Fruit fly (Drosophila melanogaster) whole organism, embryonic: Measurements from ENCODE around the gene Ifrd1.

Source experiments
- ATbp ChIP-seq: fragments of 200-800 bp; sonication (Bioruptor generic); optimal IDR thresholded peaks from 2 replicates; lab custom pipeline; 2017; ENCODE audit warnings: missing biosample characterization, mild to moderate bottlenecking, missing genetic modification characterization, missing genetic modification reagents
- Abd-B ChIP-seq: fragments of 200-800 bp; sonication (Bioruptor generic); optimal IDR thresholded peaks from 2 replicates; lab custom pipeline; 2018; ENCODE audit warnings: missing biosample characterization, mild to moderate bottlenecking, missing genetic modification characterization, moderate library complexity
- Awh ChIP-seq: fragments of 200-800 bp; sonication (Bioruptor generic); IDR thresholded peaks from 2 replicates; pipeline ENCODE4, ENCODE4 v1.3.6; 2022; ENCODE audit warnings: missing biosample characterization, missing genetic modification characterization
- C15 ChIP-seq: fragments of 200-800 bp; sonication (Bioruptor generic); IDR thresholded peaks from 3 replicates; pipeline ENCODE4 v1.3.6; 2022; ENCODE audit warnings: missing biosample characterization, missing genetic modification characterization
- CG10565 ChIP-seq: fragments of 200-800 bp; sonication (Bioruptor generic); optimal IDR thresholded peaks from 3 replicates; lab custom pipeline; 2016; ENCODE audit warnings: missing biosample characterization, mild to moderate bottlenecking, missing genetic modification characterization
- CG12219 ChIP-seq: fragments of 200-800 bp; sonication (Bioruptor generic); optimal IDR thresholded peaks from 3 replicates; lab custom pipeline; 2018; ENCODE audit warnings: missing biosample characterization, mild to moderate bottlenecking, missing genetic modification characterization
- CG13287 ChIP-seq: fragments of 200-800 bp; sonication (Bioruptor generic); IDR thresholded peaks from 2 replicates; pipeline ENCODE4 v1.3.6; 2022; ENCODE audit warnings: missing biosample characterization, missing genetic modification characterization; ENCODE audit not compliant: partially characterized antibody
- CG14014 ChIP-seq: fragments of 200-800 bp; sonication (Bioruptor generic); IDR thresholded peaks from 2 replicates; pipeline ENCODE4 v1.3.6; 2022; ENCODE audit warnings: missing biosample characterization, missing genetic modification characterization
- CG14710 ChIP-seq: fragments of 200-800 bp; sonication (Bioruptor generic); optimal IDR thresholded peaks from 3 replicates; lab custom pipeline; 2019; ENCODE audit warnings: missing biosample characterization, mild to moderate bottlenecking, missing genetic modification characterization, moderate library complexity
- CG15696 ChIP-seq: fragments of 200-800 bp; sonication (Bioruptor generic); optimal IDR thresholded peaks from 2 replicates; lab custom pipeline; 2019; ENCODE audit warnings: missing biosample characterization, mild to moderate bottlenecking, missing genetic modification characterization, moderate library complexity
- CG1603 ChIP-seq: fragments of 200-800 bp; sonication (Bioruptor generic); optimal IDR thresholded peaks from 2 replicates; lab custom pipeline; 2019; ENCODE audit warnings: missing biosample characterization, mild to moderate bottlenecking, missing genetic modification characterization, moderate library complexity
- CG17186 ChIP-seq: fragments of 200-800 bp; sonication (Bioruptor generic); optimal IDR thresholded peaks from 3 replicates; lab custom pipeline; 2017; ENCODE audit warnings: missing biosample characterization, missing genetic modification reagents, missing genetic modification characterization
- CG17359 ChIP-seq: fragments of 200-800 bp; sonication (Bioruptor generic); optimal IDR thresholded peaks from 3 replicates; lab custom pipeline; 2018; ENCODE audit warnings: missing biosample characterization, mild to moderate bottlenecking, missing genetic modification characterization, moderate library complexity
- CG17361 ChIP-seq: fragments of 200-800 bp; sonication (Bioruptor generic); IDR thresholded peaks from 3 replicates; pipeline ENCODE4 v1.3.6; 2022; ENCODE audit warnings: missing biosample characterization, missing genetic modification characterization
- CG18764 ChIP-seq: fragments of 200-800 bp; sonication (Bioruptor generic); optimal IDR thresholded peaks from 3 replicates; lab custom pipeline; 2016; ENCODE audit warnings: missing biosample characterization, missing genetic modification characterization
- CG34376 ChIP-seq: fragments of 200-800 bp; sonication (Bioruptor generic); optimal IDR thresholded peaks from 2 replicates; lab custom pipeline; 2018; ENCODE audit warnings: missing biosample characterization, mild to moderate bottlenecking, missing genetic modification characterization
- CG4424 ChIP-seq: fragments of 200-800 bp; sonication (Bioruptor generic); optimal IDR thresholded peaks from 3 replicates; lab custom pipeline; 2016; ENCODE audit warnings: missing biosample characterization, missing genetic modification characterization
- CG4617 ChIP-seq: fragments of 200-800 bp; sonication (Bioruptor generic); optimal IDR thresholded peaks from 3 replicates; lab custom pipeline; 2016; ENCODE audit warnings: missing biosample characterization, missing genetic modification characterization, borderline replicate concordance
- CG5953 ChIP-seq: fragments of 200-800 bp; sonication (Bioruptor generic); IDR thresholded peaks from 2 replicates; pipeline ENCODE4 v1.3.6; 2022; ENCODE audit warnings: missing biosample characterization, missing genetic modification characterization
- CG6272 ChIP-seq: fragments of 200-800 bp; sonication (Bioruptor generic); IDR thresholded peaks from 2 replicates; pipeline ENCODE4 v1.3.6; 2022; ENCODE audit warnings: missing biosample characterization, missing genetic modification characterization
- CG8290 ChIP-seq, 3 experiments: fragments of 200-800 bp; sonication (Bioruptor generic); optimal IDR thresholded peaks; 2 replicates each; lab custom pipeline; 2016 to 2019; ENCODE audit warnings: missing biosample characterization in 3 of 3, missing genetic modification characterization in 3 of 3, mild to moderate bottlenecking in 2 of 3, moderate library complexity in 1 of 3
- CG9797 ChIP-seq: fragments of 200-800 bp; sonication (Bioruptor generic); optimal IDR thresholded peaks from 3 replicates; lab custom pipeline; 2018; ENCODE audit warnings: missing biosample characterization, mild to moderate bottlenecking, missing genetic modification characterization
- CG9876 ChIP-seq: fragments of 200-800 bp; sonication (Bioruptor generic); optimal IDR thresholded peaks from 2 replicates; lab custom pipeline; 2016; ENCODE audit warnings: missing biosample characterization, missing genetic modification characterization
- Eip74EF ChIP-seq, 2 experiments: fragments of 200-800 bp in 1 of 2; fragments of >200 bp in 1 of 2; sonication (Bioruptor generic) in 1 of 2; optimal IDR thresholded peaks; 2 replicates each; lab custom pipeline; 2017 to 2019; ENCODE audit warnings: missing biosample characterization in 2 of 2, missing genetic modification characterization in 2 of 2, mild to moderate bottlenecking in 1 of 2, moderate library complexity in 1 of 2
- Fer3 ChIP-seq: fragments of 200-800 bp; sonication (Bioruptor generic); optimal IDR thresholded peaks from 2 replicates; lab custom pipeline; 2018; ENCODE audit warnings: missing biosample characterization, mild to moderate bottlenecking, missing genetic modification characterization, moderate library complexity
- Hr78 ChIP-seq, 2 experiments: fragments of 200-800 bp in 1 of 2; fragments of >200 bp in 1 of 2; sonication (Bioruptor generic) in 1 of 2; optimal IDR thresholded peaks; 2 replicates each; lab custom pipeline; 2017 to 2019; ENCODE audit warnings: missing biosample characterization in 2 of 2, missing genetic modification characterization in 2 of 2, mild to moderate bottlenecking in 1 of 2, moderate library complexity in 1 of 2
- Hsf ChIP-seq: fragments of 200-800 bp; sonication (Bioruptor generic); optimal IDR thresholded peaks from 3 replicates; lab custom pipeline; 2016; ENCODE audit warnings: missing biosample characterization, missing genetic modification characterization
- MTF-1 ChIP-seq: fragments of 200-800 bp; sonication (Bioruptor generic); optimal IDR thresholded peaks from 2 replicates; lab custom pipeline; 2018; ENCODE audit warnings: missing biosample characterization, mild to moderate bottlenecking, missing genetic modification characterization, borderline replicate concordance
- Med ChIP-seq: fragments of 200-800 bp; sonication (Bioruptor generic); peaks from one replicate; lab custom pipeline; 2016; ENCODE audit warnings: missing biosample characterization, missing genetic modification characterization, mild to moderate bottlenecking, inconsistent platforms, moderate library complexity
- Mes4 ChIP-seq: fragments of 200-800 bp; sonication (Bioruptor generic); optimal IDR thresholded peaks from 2 replicates; lab custom pipeline; 2016; ENCODE audit warnings: missing biosample characterization, missing genetic modification characterization
- NC2α ChIP-seq: fragments of 200-800 bp; sonication (Bioruptor generic); optimal IDR thresholded peaks from 2 replicates; lab custom pipeline; 2016; ENCODE audit warnings: missing biosample characterization, missing genetic modification characterization
- Taf1 ChIP-seq: fragments of 200-800 bp; sonication (Bioruptor generic); IDR thresholded peaks from 2 replicates; pipeline ENCODE4 v1.3.6; 2022; ENCODE audit warnings: missing biosample characterization, missing genetic modification characterization
- Vsx1 ChIP-seq: fragments of 200-800 bp; sonication (Bioruptor generic); optimal IDR thresholded peaks from 2 replicates; lab custom pipeline; 2017; ENCODE audit warnings: missing biosample characterization, mild to moderate bottlenecking, missing genetic modification characterization, missing genetic modification reagents
- YL-1 ChIP-seq: fragments of 200-800 bp; sonication (Bioruptor generic); optimal IDR thresholded peaks from 3 replicates; lab custom pipeline; 2017; ENCODE audit warnings: missing biosample characterization, mild to moderate bottlenecking, missing genetic modification characterization
- cas ChIP-seq: fragments of 200-800 bp; sonication (Bioruptor generic); IDR thresholded peaks from 2 replicates; pipeline ENCODE4 v1.3.6; 2022; ENCODE audit warnings: missing biosample characterization, missing genetic modification characterization
- emc ChIP-seq: fragments of 200-800 bp; sonication (Bioruptor generic); optimal IDR thresholded peaks from 2 replicates; lab custom pipeline; 2016; ENCODE audit warnings: missing biosample characterization, missing genetic modification characterization
- inv ChIP-seq: fragments of 200-800 bp; sonication (Bioruptor generic); IDR thresholded peaks from 2 replicates; pipeline ENCODE4 v1.3.6; 2022; ENCODE audit warnings: missing biosample characterization, missing genetic modification characterization; ENCODE audit not compliant: partially characterized antibody
- ken ChIP-seq: fragments of 200-800 bp; sonication (Bioruptor generic); IDR thresholded peaks from 3 replicates; pipeline ENCODE4 v1.3.6; 2022; ENCODE audit warnings: missing biosample characterization, missing genetic modification characterization
- nerfin-1 ChIP-seq: fragments of 200-800 bp; sonication (Bioruptor generic); optimal IDR thresholded peaks from 3 replicates; lab custom pipeline; 2019; ENCODE audit warnings: missing biosample characterization, mild to moderate bottlenecking, missing genetic modification characterization, moderate library complexity
- onecut ChIP-seq: fragments of 200-800 bp; sonication (Bioruptor generic); IDR thresholded peaks from 2 replicates; pipeline ENCODE4 v1.3.6; 2022; ENCODE audit warnings: missing biosample characterization, missing genetic modification characterization
- pzg ChIP-seq: fragments of 200-800 bp; sonication (Bioruptor generic); optimal IDR thresholded peaks from 3 replicates; lab custom pipeline; 2018; ENCODE audit warnings: missing biosample characterization, mild to moderate bottlenecking, missing genetic modification characterization, moderate library complexity
- row ChIP-seq: fragments of 200-800 bp; sonication (Bioruptor generic); IDR thresholded peaks from 3 replicates; pipeline ENCODE4 v1.3.6; 2022; ENCODE audit warnings: missing biosample characterization, missing genetic modification characterization
- run ChIP-seq: fragments of 200-800 bp; sonication (Bioruptor generic); optimal IDR thresholded peaks from 3 replicates; lab custom pipeline; 2018; ENCODE audit warnings: missing biosample characterization, mild to moderate bottlenecking, missing genetic modification characterization
- slbo ChIP-seq: fragments of 200-800 bp; sonication (Bioruptor generic); IDR thresholded peaks from 2 replicates; pipeline ENCODE4 v1.3.6; 2022; ENCODE audit warnings: missing biosample characterization, missing genetic modification characterization
- twi ChIP-seq: fragments of 200-800 bp; optimal IDR thresholded peaks from 2 replicates; lab custom pipeline; 2019; ENCODE audit warnings: missing biosample characterization, mild to moderate bottlenecking, missing genetic modification characterization, moderate library complexity
- vvl ChIP-seq: fragments of 200-800 bp; sonication (Bioruptor generic); IDR thresholded peaks from 2 replicates; pipeline ENCODE4 v1.3.6; 2022; ENCODE audit warnings: missing biosample characterization, missing genetic modification characterization
- zen ChIP-seq: fragments of 200-800 bp; sonication (Bioruptor generic); optimal IDR thresholded peaks from 3 replicates; lab custom pipeline; 2018; ENCODE audit warnings: missing biosample characterization, mild to moderate bottlenecking, missing genetic modification characterization, moderate library complexity

Ifrd1 gene

dm6 chr2L:2884683-2885502, 10.6 kb upstream of the Ifrd1 start (continued):
- peak; percentile 56 for TF ChIP-seq CG14710 (tag; lab: Kevin White, UChicago)
- TF ChIP-seq cas (GFP tag; lab: Robert Waterston, UW), result 0 out of 2 replicates have a peak, but pooled peaks have one; percentile 15
- TF ChIP-seq CG17359 (tag; lab: Kevin White, UChicago), result peak; percentile 14
- TF ChIP-seq Taf1, result no peak; the same call in 1 of the 2 replicates
- TF ChIP-seq onecut (GFP tag; lab: Robert Waterston, UW), result peak; percentile 58
- TF ChIP-seq Hsf (GFP tag; lab: Kevin White, UChicago), result no peak
- no peak for TF ChIP-seq CG10565 (GFP tag; lab: Kevin White, UChicago)
- TF ChIP-seq CG17361 (GFP tag; lab: Robert Waterston, UW), result peak; percentile 72; the same call in 1 of the 3 replicates
- peak; percentile 65; the same call in 2 of the 3 replicates for TF ChIP-seq ken (GFP tag; lab: Robert Waterston, UW)
- peak; percentile 50 for TF ChIP-seq NC2α (GFP tag; lab: Kevin White, UChicago)
- peak; percentile 78 for TF ChIP-seq row (GFP tag; lab: Robert Waterston, UW)
- peak; percentile 11 for TF ChIP-seq CG15696 (tag; lab: Kevin White, UChicago)
- no peak for TF ChIP-seq CG4617 (GFP tag; lab: Kevin White, UChicago)
- peak; percentile 61; the same call in 1 of the 2 replicates for TF ChIP-seq CG5953 (GFP tag; lab: Robert Waterston, UW)
- TF ChIP-seq CG13287 (GFP tag; lab: Robert Waterston, UW), result peak; percentile 6; the same call in 1 of the 2 replicates
- peak; percentile 53 for TF ChIP-seq nerfin-1 (tag; lab: Kevin White, UChicago)
- peak; percentile 92 for TF ChIP-seq pzg
- peak; percentile 1 for TF ChIP-seq CG9876 (GFP tag; lab: Kevin White, UChicago)
- peak; percentile 63 for TF ChIP-seq CG14014 (GFP tag; lab: Robert Waterston, UW)
- TF ChIP-seq vvl, result peak; percentile 68
- TF ChIP-seq Awh (GFP tag; lab: Robert Waterston, UW), result peak; percentile 35; the same call in 1 of the 2 replicates
- TF ChIP-seq Mes4 (GFP tag; lab: Kevin White, UChicago), result peak; percentile 45
- peak; percentile 89 for TF ChIP-seq CG1603 (tag; lab: Kevin White, UChicago)
- TF ChIP-seq MTF-1, result peak; percentile 75
- TF ChIP-seq Hr78 (GFP tag; optimal IDR thresholded peaks at IDR 0.05; lab: Kevin White, UChicago), result peak in 1 of 2 experiments; percentile 98
- TF ChIP-seq Fer3, result peak; percentile 42
- TF ChIP-seq inv (GFP tag; lab: Robert Waterston, UW), result 0 out of 2 replicates have a peak, but pooled peaks have one; percentile 18
- no peak for TF ChIP-seq Vsx1 (GFP tag; lab: Kevin White, UChicago)
- no peak for TF ChIP-seq CG8290 (GFP tag; optimal IDR thresholded peaks at IDR 0.05; lab: Kevin White, UChicago)
- TF ChIP-seq CG8290 (tag; optimal IDR thresholded peaks at IDR 0.05; lab: Kevin White, UChicago), result peak in 1 of 2 experiments; percentile 99
- peak; percentile 58 for TF ChIP-seq slbo (GFP tag; lab: Robert Waterston, UW)
- TF ChIP-seq YL-1 (GFP tag; lab: Kevin White, UChicago), result peak; percentile 5
- peak; percentile 5 for TF ChIP-seq Abd-B (GFP tag; lab: Kevin White, UChicago)
- TF ChIP-seq CG17186 (GFP tag; lab: Kevin White, UChicago), result peak; percentile 84
- TF ChIP-seq CG4424, result no peak
- peak; percentile 47 for TF ChIP-seq CG6272
- TF ChIP-seq run, result peak; percentile 20
- TF ChIP-seq Med (GFP tag; lab: Kevin White, UChicago), result peak; percentile 96
- peak; percentile 5 for TF ChIP-seq CG12219 (GFP tag; lab: Kevin White, UChicago)
- no peak for TF ChIP-seq C15 (GFP tag; lab: Robert Waterston, UW)
- peak; percentile 14 for TF ChIP-seq ATbp
- TF ChIP-seq zen (tag; lab: Kevin White, UChicago), result no peak
- no peak for TF ChIP-seq CG18764 (GFP tag; lab: Kevin White, UChicago)
- TF ChIP-seq twi (tag; lab: Kevin White, UChicago), result peak; percentile 22
- peak in 1 of 2 experiments; percentile 85 for TF ChIP-seq Eip74EF (GFP tag; optimal IDR thresholded peaks at IDR 0.05; lab: Kevin White, UChicago)
- TF ChIP-seq CG34376 (GFP tag; lab: Kevin White, UChicago), result peak; percentile 89
- TF ChIP-seq CG9797, result peak; percentile 95
- TF ChIP-seq emc, result peak; percentile 19
